Fruit fly (Drosophila melanogaster): ENCODE results near the gene nau.

Gene nau

DNA sequence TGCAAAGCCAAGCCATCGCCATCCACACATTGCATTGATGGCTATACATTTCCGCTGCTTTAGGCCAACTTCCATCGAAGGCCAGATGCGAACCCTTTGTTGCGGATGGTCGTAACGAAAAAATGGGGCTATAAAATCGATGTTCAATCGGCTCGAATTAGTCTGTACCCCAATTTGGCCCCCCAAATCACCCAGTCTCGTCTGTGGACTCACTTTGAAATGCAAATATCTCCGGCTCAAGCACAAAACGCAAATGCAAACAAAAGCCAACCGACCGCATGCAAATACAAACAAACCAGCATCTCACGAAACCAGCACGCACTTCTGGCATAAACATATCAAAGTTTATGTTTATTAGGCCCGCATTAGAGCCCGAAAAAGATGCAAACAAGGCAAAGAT lies 18.2 kb upstream of the nau start:
- no peak for TF ChIP-seq pan (optimal IDR thresholded peaks at IDR 0.05)
- TF ChIP-seq EcR (GFP tag; optimal IDR thresholded peaks at IDR 0.05), result no peak
- no peak for TF ChIP-seq usp (GFP tag; optimal IDR thresholded peaks at IDR 0.05)
- TF ChIP-seq psq (optimal IDR thresholded peaks at IDR 0.05), result no peak
- TF ChIP-seq Dll (optimal IDR thresholded peaks at IDR 0.05), result no peak
- no peak for TF ChIP-seq CG8478 (optimal IDR thresholded peaks at IDR 0.05)

DNA sequence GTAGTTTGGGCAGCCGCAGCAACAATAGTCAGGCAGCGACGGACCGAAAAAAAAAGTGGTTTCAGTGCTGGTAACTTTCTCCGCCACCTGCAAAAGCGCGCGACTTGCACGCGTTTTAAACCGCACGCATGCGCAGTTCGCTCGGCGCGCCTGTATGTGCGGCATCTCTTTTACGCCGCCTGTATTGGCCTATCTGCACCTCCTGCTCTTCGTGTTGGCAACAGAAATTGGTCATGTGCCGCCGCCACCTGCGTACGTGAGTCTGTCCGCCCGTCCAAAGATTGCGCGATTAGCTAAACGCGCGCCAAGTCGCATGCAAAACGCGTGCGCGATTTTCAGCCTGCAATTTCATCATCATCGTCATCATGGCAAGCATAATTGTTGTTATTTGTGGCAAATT lies 17.5 kb upstream of the nau start:
- no peak for TF ChIP-seq Dll (optimal IDR thresholded peaks at IDR 0.05)
- no peak for TF ChIP-seq usp (GFP tag; optimal IDR thresholded peaks at IDR 0.05)
- no peak for TF ChIP-seq EcR (GFP tag; optimal IDR thresholded peaks at IDR 0.05)
- TF ChIP-seq pan (optimal IDR thresholded peaks at IDR 0.05), result no peak
- no peak for TF ChIP-seq psq (optimal IDR thresholded peaks at IDR 0.05)
- no peak for TF ChIP-seq CG8478 (optimal IDR thresholded peaks at IDR 0.05)

DNA sequence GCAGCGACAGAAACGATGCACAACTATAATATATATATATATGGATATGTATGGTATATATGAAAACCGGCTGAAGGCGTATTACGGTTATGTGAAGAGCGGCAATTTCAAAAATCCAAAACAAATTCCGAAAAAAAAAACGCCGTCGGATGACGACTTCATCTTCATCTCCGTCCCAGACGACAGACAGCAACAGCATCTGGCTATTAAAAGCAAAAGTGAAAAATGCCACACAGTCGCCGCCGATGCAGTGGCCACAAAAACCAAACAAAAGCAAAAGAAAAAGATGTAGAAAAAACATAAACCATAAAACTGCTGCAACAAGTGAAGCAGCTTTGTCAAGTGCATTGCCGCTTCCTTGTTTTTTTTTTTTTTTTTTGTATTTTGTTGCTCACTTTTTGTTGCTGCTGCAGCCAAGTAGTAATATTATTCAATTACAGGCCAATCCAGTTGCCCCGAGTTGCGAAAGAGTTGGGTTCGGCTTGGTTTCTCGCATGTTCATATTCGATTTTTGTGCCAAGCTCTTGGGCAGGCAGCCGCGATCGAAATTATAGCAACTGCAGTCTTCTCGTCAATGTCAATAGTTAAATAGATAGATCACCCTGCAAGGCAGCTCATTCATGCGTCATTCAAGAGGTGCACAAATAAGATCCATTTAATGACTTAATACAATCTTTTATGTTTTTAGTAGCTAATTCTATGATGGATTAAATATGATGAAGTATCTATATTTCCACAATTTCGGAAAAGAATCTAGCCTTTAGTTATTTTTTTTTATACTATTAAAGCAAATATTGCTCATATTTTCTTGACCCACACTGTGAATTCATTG lies 16.6 kb upstream of the nau start:
- TF ChIP-seq pan (optimal IDR thresholded peaks at IDR 0.05) (no peak), CG8478 (optimal IDR thresholded peaks at IDR 0.05) (no peak), usp (GFP tag; optimal IDR thresholded peaks at IDR 0.05) (no peak), Dll (optimal IDR thresholded peaks at IDR 0.05) (no peak), psq (optimal IDR thresholded peaks at IDR 0.05) (no peak), EcR (GFP tag; optimal IDR thresholded peaks at IDR 0.05) (no peak)

DNA sequence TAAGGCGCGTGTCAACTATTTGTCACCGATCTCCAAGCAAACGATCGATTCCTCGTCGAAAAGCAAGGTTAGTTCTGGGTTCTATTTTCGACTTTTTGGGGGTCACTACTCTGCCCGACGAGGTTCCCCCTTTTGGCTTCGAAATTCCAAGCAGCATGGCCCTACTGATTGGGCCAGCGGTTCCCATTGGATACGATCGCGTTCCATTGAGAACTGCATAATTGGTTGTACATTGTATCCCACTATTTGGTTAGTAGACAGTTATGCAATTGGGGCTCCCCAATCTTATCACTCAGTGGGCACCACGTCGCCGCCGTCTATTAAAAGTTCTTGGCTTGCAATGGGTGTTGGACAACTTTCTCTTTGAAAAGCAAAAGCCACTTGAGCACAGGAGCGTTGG lies 15.6 kb upstream of the nau start:
- TF ChIP-seq pan (optimal IDR thresholded peaks at IDR 0.05) (no peak), CG8478 (optimal IDR thresholded peaks at IDR 0.05) (no peak), usp (GFP tag; optimal IDR thresholded peaks at IDR 0.05) (no peak), Dll (optimal IDR thresholded peaks at IDR 0.05) (no peak), EcR (GFP tag; optimal IDR thresholded peaks at IDR 0.05) (no peak), psq (optimal IDR thresholded peaks at IDR 0.05) (no peak)

DNA sequence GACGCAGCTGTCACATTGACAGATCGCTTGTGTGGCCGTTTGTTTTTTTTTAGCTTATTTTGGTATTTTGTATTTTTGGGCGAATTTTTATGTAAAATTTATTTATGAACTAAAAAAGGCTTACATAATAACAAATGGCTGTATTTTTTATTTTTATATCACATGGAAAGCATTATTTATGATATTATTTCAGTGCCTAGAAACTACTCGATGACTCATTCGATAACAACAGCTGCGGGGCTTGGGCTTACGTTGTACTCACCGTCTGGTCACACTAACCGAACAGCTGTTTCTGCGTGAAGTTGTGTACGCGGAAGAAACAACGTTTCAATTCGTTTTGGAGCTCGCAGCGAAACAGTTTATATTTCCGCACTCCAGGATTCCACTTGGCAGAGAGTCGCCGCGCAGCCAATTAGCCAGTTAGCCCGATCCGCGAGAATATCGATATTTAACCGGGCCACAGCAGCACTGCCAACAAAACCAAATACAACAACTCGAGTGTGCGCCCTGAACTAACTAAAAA lies 14.9 kb upstream of the nau start, which contains the start of the genes Hmgcr and Rpn9:
Gene Hmgcr (plus strand): TSS at position 335 of the 523 bp plus-strand sequence.
Gene Rpn9 (minus strand): TSS at position 473 of the 523 bp plus-strand sequence.
- TF ChIP-seq CG8478 (optimal IDR thresholded peaks at IDR 0.05), result no peak
- no peak for TF ChIP-seq usp (GFP tag; optimal IDR thresholded peaks at IDR 0.05)
- no peak for TF ChIP-seq EcR (GFP tag; optimal IDR thresholded peaks at IDR 0.05)
- TF ChIP-seq psq (optimal IDR thresholded peaks at IDR 0.05), result no peak
- no peak for TF ChIP-seq pan (optimal IDR thresholded peaks at IDR 0.05)
- TF ChIP-seq Dll (optimal IDR thresholded peaks at IDR 0.05), result no peak

DNA sequence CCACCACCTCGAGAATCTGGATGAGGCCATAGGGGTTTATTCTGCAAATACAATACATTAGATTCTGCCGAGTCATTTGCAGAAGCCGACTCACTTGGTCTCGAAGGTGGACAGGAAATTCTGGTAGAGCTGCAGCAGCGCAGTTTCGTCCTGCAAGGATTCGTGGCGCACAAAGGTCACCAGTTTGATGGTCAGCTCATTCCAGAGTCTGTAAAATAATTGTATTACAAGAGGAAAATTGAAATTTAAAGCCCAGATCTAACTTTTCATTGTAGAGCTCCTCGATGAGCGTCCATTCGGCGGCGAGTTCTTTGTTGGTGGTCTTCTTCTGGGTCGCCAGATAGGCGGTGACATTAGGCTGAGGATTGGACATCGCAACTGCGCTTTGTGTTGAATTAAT lies 14.4 kb upstream of the nau start:
- TF ChIP-seq psq (optimal IDR thresholded peaks at IDR 0.05) (no peak), pan (optimal IDR thresholded peaks at IDR 0.05) (no peak), EcR (GFP tag; optimal IDR thresholded peaks at IDR 0.05) (no peak), usp (GFP tag; optimal IDR thresholded peaks at IDR 0.05) (no peak), CG8478 (optimal IDR thresholded peaks at IDR 0.05) (no peak), Dll (optimal IDR thresholded peaks at IDR 0.05) (no peak)

DNA sequence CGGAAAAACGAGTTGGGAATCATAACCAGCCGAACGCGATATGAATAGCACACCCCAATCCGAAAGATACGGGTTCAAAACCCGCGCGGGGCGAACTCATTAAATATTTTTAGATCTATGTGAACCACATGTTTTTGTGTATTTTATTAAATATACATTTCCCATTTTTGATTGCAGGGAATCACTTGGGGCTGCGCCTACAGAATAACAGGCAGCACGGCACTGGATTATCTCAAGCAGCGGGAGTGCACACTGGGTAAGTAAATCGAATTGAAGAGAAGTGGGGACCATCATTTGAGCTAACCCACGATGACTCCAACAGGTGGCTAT lies 12.3 kb upstream of the nau start:
- TF ChIP-seq pan (optimal IDR thresholded peaks at IDR 0.05) (no peak), psq (optimal IDR thresholded peaks at IDR 0.05) (no peak), EcR (GFP tag; optimal IDR thresholded peaks at IDR 0.05) (no peak), Dll (optimal IDR thresholded peaks at IDR 0.05) (no peak), usp (GFP tag; optimal IDR thresholded peaks at IDR 0.05) (no peak), CG8478 (optimal IDR thresholded peaks at IDR 0.05) (no peak)

DNA sequence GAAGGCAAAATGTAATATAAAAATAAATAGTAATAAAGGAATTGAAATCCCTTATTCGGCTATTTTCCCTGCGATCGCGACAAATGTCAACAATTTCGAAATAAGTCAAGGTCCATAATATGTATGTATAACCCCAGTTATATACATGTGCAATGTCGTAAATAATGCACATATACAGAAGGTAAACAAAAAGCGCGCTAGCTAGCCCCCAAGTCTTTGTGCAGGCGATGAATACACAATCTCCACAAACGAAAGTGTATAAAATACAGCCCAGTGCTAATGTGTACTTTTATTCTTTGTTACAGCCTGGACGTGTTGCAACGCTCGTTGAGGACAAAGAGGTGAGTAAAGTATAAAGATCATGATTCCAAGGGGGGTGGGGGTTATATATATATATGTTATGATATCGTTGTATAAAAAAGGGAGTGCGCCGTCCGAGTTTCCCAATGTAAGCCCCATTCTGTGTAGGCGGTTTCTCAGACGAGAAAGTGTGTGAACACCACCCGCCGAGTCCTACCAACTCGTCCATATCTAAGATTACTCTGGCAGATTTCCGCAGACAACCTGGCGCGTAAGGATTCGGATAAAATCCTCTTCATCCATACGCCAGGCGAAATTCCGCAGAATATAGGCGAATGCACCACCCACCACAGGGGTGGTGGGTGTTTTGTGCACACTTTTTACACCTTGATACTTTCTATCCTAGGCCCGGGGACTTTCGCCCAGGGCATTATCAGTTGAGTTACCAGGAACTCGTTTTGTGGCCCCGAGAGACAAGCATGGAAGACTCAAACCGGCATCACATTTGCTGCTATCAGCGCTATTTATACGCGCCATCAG lies 11.7 kb upstream of the nau start:
- TF ChIP-seq psq (optimal IDR thresholded peaks at IDR 0.05) (no peak), Dll (optimal IDR thresholded peaks at IDR 0.05) (no peak), CG8478 (optimal IDR thresholded peaks at IDR 0.05) (no peak), pan (optimal IDR thresholded peaks at IDR 0.05) (no peak), EcR (GFP tag; optimal IDR thresholded peaks at IDR 0.05) (no peak), usp (GFP tag; optimal IDR thresholded peaks at IDR 0.05) (no peak)

DNA sequence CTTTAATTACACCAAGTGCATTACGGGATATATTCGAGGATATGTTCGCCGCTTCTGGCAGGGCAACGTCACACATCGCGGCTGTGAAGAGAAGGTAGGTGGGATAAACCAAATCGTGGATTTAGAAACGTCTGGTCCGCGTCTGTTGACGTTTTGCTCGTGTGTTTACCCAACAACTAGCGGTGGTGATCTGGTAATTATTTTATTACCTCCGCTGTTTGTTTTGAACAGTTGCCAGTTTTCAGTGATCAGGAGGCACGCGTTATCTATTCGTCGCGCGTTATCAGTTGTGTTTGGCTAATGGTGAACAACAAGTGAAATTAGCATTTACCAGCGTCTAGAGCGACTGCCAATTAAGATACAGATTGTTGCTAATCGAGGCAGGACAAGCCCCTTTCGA lies 10.9 kb upstream of the nau start:
- no peak for TF ChIP-seq pan (optimal IDR thresholded peaks at IDR 0.05)
- no peak for TF ChIP-seq CG8478 (optimal IDR thresholded peaks at IDR 0.05)
- TF ChIP-seq psq (optimal IDR thresholded peaks at IDR 0.05), result no peak

DNA sequence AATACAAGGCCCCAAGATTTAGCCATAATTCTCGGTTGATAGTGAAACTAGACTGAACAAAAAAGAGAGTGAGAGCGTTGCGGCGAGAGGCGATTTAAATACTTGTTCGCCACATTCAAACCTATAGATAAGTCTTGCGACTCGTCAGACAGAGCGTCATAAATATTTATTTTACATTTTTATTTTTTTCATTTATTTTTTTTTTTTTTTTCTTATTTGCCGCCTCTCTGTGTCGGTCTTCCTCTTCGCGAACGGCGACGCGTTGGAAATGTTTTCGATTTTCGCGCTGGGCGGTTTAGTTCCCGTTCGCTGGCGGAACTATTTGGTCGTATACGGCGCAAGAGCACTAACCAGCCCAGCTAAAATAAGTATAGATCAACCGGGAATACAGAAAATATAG lies 9.9 kb upstream of the nau start:
- TF ChIP-seq CG8478 (optimal IDR thresholded peaks at IDR 0.05), result no peak
- TF ChIP-seq Dll (optimal IDR thresholded peaks at IDR 0.05), result no peak
- no peak for TF ChIP-seq EcR (GFP tag; optimal IDR thresholded peaks at IDR 0.05)
- TF ChIP-seq psq (optimal IDR thresholded peaks at IDR 0.05), result no peak
- no peak for TF ChIP-seq pan (optimal IDR thresholded peaks at IDR 0.05)
- no peak for TF ChIP-seq usp (GFP tag; optimal IDR thresholded peaks at IDR 0.05)

DNA sequence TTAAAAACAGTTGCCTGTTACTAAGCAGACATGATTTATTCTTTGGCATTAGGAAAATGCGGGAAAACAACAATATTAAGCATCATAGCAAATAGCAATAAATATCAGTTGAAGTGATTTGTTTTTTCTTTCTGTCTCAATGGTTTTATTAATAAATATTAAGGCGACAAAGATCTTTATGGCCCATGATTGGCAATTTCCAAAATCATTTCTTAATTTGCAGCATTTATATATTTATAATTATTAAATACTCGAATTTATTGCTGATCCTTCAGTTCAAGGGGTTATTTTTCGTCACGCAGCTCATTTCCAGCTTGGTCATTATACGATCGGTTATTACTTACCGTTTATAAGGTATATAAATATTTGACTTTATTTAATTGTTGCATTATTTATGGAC lies 9.5 kb upstream of the nau start:
- TF ChIP-seq Dll (optimal IDR thresholded peaks at IDR 0.05), result no peak
- no peak for TF ChIP-seq psq (optimal IDR thresholded peaks at IDR 0.05)
- TF ChIP-seq pan (optimal IDR thresholded peaks at IDR 0.05), result no peak
- no peak for TF ChIP-seq EcR (GFP tag; optimal IDR thresholded peaks at IDR 0.05)

DNA sequence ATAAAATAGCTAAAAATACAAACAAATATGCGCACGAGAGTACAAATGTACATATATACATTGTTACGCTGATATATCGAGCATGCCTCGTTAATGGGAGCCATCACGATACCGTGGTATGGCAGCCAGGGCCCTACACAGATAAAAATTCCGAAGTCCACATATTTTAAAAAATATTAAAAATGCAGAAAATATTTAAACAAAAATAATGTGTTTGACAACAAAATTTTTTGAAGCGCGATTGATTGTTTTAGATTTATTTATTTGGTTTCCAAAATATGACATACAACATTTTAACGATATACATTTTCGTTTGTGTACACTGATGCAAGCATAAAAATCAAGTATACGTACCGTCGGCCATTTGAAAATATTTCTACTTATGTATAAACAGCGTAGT lies 8.6 kb upstream of the nau start:
- TF ChIP-seq pan (optimal IDR thresholded peaks at IDR 0.05) (no peak), Dll (optimal IDR thresholded peaks at IDR 0.05) (no peak)

All from whole organism.